Worm (Caenorhabditis elegans) whole organism, L3 larva: ENCODE data around the gene F42G2.2.

ENCODE experiments used
- elt-2 ChIP-seq: sonication (generic microtip); optimal IDR thresholded peaks from 2 replicates; lab custom pipeline; 2016; ENCODE audit warnings: missing genetic modification reagents, mild to moderate bottlenecking, missing genetic modification characterization, missing compliant biosample characterization
- fkh-10 ChIP-seq: sonication (generic microtip); optimal IDR thresholded peaks from 2 replicates; lab custom pipeline; 2017; ENCODE audit warnings: missing biosample characterization, missing genetic modification reagents, missing genetic modification characterization
- nhr-28 ChIP-seq: fragments of 150-350 bp; optimal IDR thresholded peaks from 2 replicates; lab custom pipeline; 2014; ENCODE audit warnings: missing biosample characterization, missing genetic modification characterization
- nhr-76 ChIP-seq: fragments of 150-350 bp; sonication (generic microtip); optimal IDR thresholded peaks from 5 replicates; lab custom pipeline; 2014; ENCODE audit warnings: missing biosample characterization, missing genetic modification characterization
- nhr-77 ChIP-seq: fragments of 150-350 bp; optimal IDR thresholded peaks from 2 replicates; lab custom pipeline; 2014; ENCODE audit warnings: missing biosample characterization, missing genetic modification characterization

ce11 chrII:2436757-2437156 is 14.8 kb downstream of the F42G2.2 start:
- TF ChIP-seq fkh-10 (GFP tag; lab: Kevin White, UChicago) (no peak), elt-2 (tag; lab: Kevin White, UChicago) (no peak), nhr-28 (tag; lab: Kevin White, UChicago) (no peak), nhr-77 (no peak), nhr-76 (tag; lab: Kevin White, UChicago) (no peak)
